Worm (Caenorhabditis elegans) whole organism, L3 larva: ENCODE results near the gene asb-2.

ENCODE experiments used
- aly-2 ChIP-seq: fragments of 150-350 bp; optimal IDR thresholded peaks from 2 replicates; lab custom pipeline; 2014; ENCODE audit warnings: missing biosample characterization, missing genetic modification characterization
- snpc-4 ChIP-seq: fragments of 150-350 bp; optimal IDR thresholded peaks from 2 replicates; lab custom pipeline; 2014; ENCODE audit warnings: missing biosample characterization, missing genetic modification characterization
- unc-39 ChIP-seq: sonication (generic microtip); optimal IDR thresholded peaks from 4 replicates; lab custom pipeline; 2017; ENCODE audit warnings: missing biosample characterization, missing genetic modification characterization

DNA sequence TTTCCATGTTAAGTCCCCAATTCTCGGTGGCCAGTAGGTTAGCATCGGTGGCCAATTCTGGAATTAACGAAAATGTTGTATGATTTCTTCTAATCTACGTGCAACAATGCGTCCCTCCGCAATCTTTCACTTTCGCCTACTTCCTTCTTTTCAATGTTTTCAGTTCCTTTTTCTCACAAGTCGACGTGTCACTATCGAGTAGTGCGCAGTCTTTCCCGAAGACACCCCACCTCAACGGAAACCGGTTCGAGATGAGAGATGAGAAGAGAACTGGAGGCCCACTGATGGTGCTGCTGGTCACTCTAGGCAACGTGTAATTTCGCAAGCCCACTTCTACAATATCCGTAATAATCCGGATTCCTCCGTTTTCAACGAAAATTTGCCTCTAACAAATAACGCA lies 50.4 kb downstream of the asb-2 start:
- no peak for TF ChIP-seq unc-39 (tag; lab: Kevin White, UChicago)
- TF ChIP-seq snpc-4 (tag; lab: Kevin White, UChicago) = no peak
- TF ChIP-seq aly-2 (tag; lab: Kevin White, UChicago) = no peak
